Worm (Caenorhabditis elegans): ENCODE measurements around the gene dhs-31.

- TF ChIP-seq mel-28 (tag; optimal IDR thresholded peaks at IDR 0.05; ENCODE audit: borderline replicate concordance) (no peak), snpc-4 (GFP tag; optimal IDR thresholded peaks at IDR 0.05) (no peak), snpc-4 (tag; optimal IDR thresholded peaks at IDR 0.05) (no peak), ztf-6 (GFP tag; IDR thresholded peaks at IDR 0.05) (no peak), ama-1 (optimal IDR thresholded peaks at IDR 0.05) (no peak), ama-1 (GFP tag; optimal IDR thresholded peaks at IDR 0.05) (no peak), mes-4 (tag; optimal IDR thresholded peaks at IDR 0.05) (no peak), egl-44 (GFP tag; IDR thresholded peaks at IDR 0.05) (no peak), unc-130 (GFP tag; optimal IDR thresholded peaks at IDR 0.05) (no peak), rpc-1 (optimal IDR thresholded peaks at IDR 0.05) (no peak), rpc-1 (tag; optimal IDR thresholded peaks at IDR 0.05) (no peak), Y53F4B.3 (GFP tag; IDR thresholded peaks at IDR 0.05) (no peak), cebp-2 (GFP tag; IDR thresholded peaks at IDR 0.05) (no peak), Y79H2A.3 (GFP tag; conservative IDR thresholded peaks at IDR 0.05) (no peak), Y53G8AR.9 (GFP tag; conservative IDR thresholded peaks at IDR 0.05) (no peak), pha-4 (tag; optimal IDR thresholded peaks at IDR 0.05) (no peak), sdz-38 (tag; optimal IDR thresholded peaks at IDR 0.05) (no peak)
Measured at ce11 chrIV:10089777-10090176, 49.1 kb upstream of the dhs-31 start, which contains the start of gene ttr-39.

All from whole organism, young adult.